Worm (Caenorhabditis elegans): ENCODE results near the gene C18H7.4.

- TF ChIP-seq ama-1 (optimal IDR thresholded peaks at IDR 0.05) (no peak), ets-7 (tag; optimal IDR thresholded peaks at IDR 0.05) (no peak), scrt-1 (GFP tag; IDR thresholded peaks at IDR 0.05) (no peak), tbx-11 (GFP tag; IDR thresholded peaks at IDR 0.05) (no peak), flt-1 (GFP tag; IDR thresholded peaks at IDR 0.05) (no peak), pes-1 (GFP tag; IDR thresholded peaks at IDR 0.05) (no peak), hmbx-1 (tag; optimal IDR thresholded peaks at IDR 0.05) (no peak), aly-1 (tag; optimal IDR thresholded peaks at IDR 0.05) (no peak), B0310.2 (tag; optimal IDR thresholded peaks at IDR 0.05) (no peak), hnd-1 (tag; optimal IDR thresholded peaks at IDR 0.05) (no peak), F13C5.2 (tag; optimal IDR thresholded peaks at IDR 0.05) (no peak), hmg-4 (GFP tag; optimal IDR thresholded peaks at IDR 0.05) (no peak), ceh-13 (GFP tag; optimal IDR thresholded peaks at IDR 0.05) (no peak)
Measured at ce11 chrIV:633565-633964, 40.4 kb downstream of the C18H7.4 start.

Data from whole organism, early embryonic.